Fruit fly (Drosophila melanogaster) whole organism, wandering third instar larva: ENCODE results near the gene CG14257.

Source experiments
- Dfd ChIP-seq: fragments of >200 bp; optimal IDR thresholded peaks from 2 replicates; lab custom pipeline; 2017; ENCODE audit warnings: missing biosample characterization, missing genetic modification characterization
- Myc ChIP-seq: fragments of >200 bp; optimal IDR thresholded peaks from 2 replicates; lab custom pipeline; 2017
- N ChIP-seq: fragments of >200 bp; optimal IDR thresholded peaks from 2 replicates; lab custom pipeline; 2018; ENCODE audit warnings: missing biosample characterization, missing external identifiers, missing genetic modification characterization
- ey ChIP-seq: fragments of 200-800 bp; sonication (Bioruptor generic); optimal IDR thresholded peaks from 2 replicates; lab custom pipeline; 2016; ENCODE audit warnings: missing biosample characterization, missing genetic modification characterization
- lola ChIP-seq: fragments of >200 bp; optimal IDR thresholded peaks from 2 replicates; lab custom pipeline; 2017; ENCODE audit warnings: missing biosample characterization, missing genetic modification characterization
- psq ChIP-seq: fragments of 200-800 bp; sonication (Bioruptor generic); optimal IDR thresholded peaks from 3 replicates; lab custom pipeline; 2017; ENCODE audit warnings: missing biosample characterization, mild to moderate bottlenecking, missing genetic modification characterization, moderate library complexity
- rgr ChIP-seq: fragments of 200-800 bp; sonication (Bioruptor generic); optimal IDR thresholded peaks from 3 replicates; lab custom pipeline; 2016; ENCODE audit warnings: missing biosample characterization, mild to moderate bottlenecking, missing genetic modification characterization

DNA sequence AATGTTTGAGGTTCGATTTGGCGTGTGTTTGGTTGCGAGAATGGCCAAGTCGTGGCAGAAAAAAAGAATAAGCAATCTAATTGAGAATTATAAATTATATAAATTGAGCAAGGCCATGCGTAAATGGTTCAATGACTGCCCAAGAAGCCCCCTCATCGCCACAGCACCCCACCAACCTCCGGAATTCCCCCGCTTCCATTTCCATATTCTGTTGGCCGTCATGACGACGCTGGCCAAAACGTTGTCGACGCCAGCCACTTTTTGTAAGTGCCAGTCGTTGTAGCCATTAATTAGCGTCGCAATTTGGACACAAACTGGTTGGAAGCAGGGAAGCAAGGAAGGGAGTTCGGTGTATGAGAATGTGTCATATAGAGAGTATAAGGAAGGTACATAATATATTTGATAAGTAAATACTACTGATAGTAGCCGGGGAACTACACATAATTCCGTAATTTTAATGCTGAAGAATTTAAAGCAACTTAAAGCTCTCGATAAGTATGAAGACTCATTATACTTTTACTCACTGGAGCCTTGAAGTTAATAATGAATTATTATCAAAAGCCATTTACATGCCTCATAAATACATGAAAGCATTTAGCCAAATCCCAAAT lies 55.0 kb downstream of the CG14257 start:
- TF ChIP-seq Myc (lab: Kevin White, UChicago) (no peak), N (no peak), rgr (GFP tag; lab: Kevin White, UChicago) (no peak), ey (GFP tag; lab: Kevin White, UChicago) (no peak), Dfd (GFP tag; lab: Kevin White, UChicago) (no peak), lola (no peak), psq (no peak)
